Worm (Caenorhabditis elegans): Measurements from ENCODE around the gene srt-70.

DNA sequence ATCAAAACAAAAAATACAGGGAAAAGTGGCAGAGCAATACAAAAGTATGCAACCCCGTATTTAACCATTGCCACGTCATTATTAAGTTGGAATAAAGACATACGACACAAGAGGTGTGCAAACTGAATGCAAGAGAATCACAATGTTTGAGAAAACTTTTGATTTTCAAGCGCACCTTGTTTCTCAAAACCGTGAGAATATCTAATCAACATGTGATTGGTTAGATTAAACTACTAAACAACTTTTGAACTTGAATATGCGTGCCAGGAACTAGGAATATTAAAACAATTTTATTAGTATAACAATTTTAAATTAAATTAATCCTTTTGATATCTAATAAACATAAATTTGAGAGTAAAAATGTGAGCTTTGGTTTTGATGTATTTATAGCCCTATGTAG lies at the start of gene srt-70:
- TF ChIP-seq nfya-1 (tag; optimal IDR thresholded peaks at IDR 0.05) (no peak), rnt-1 (tag; optimal IDR thresholded peaks at IDR 0.05) (no peak), pqm-1 (tag; optimal IDR thresholded peaks at IDR 0.05) (no peak), ceh-9 (tag; optimal IDR thresholded peaks at IDR 0.05) (no peak), fkh-10 (GFP tag; optimal IDR thresholded peaks at IDR 0.05) (no peak), ztf-16 (tag; optimal IDR thresholded peaks at IDR 0.05) (no peak), pha-4 (tag; optimal IDR thresholded peaks at IDR 0.05) (no peak), ets-4 (tag; optimal IDR thresholded peaks at IDR 0.05) (no peak), gmeb-2 (tag; optimal IDR thresholded peaks at IDR 0.05) (no peak), madf-2 (tag; optimal IDR thresholded peaks at IDR 0.05) (no peak)

Measured in whole organism, late embryonic.